Worm (Caenorhabditis elegans) whole organism, L4/young adult: Measurements from ENCODE around the gene Y38H6C.25.
"Not testable (repeated sequence)": the region's sequence is repeated elsewhere in the genome, so short reads cannot be mapped to it uniquely, and the experiment has no call there.

Source experiments
- W03F9.2 ChIP-seq: fragments of 150-350 bp; optimal IDR thresholded peaks from 2 replicates; lab custom pipeline; 2014; ENCODE audit warnings: missing biosample characterization, missing genetic modification characterization
- him-1 ChIP-seq: sonication (generic microtip); optimal IDR thresholded peaks from 2 replicates; lab custom pipeline; 2016; ENCODE audit warnings: missing genotype, missing genetic modification reagents, missing genetic modification characterization, missing compliant biosample characterization

DNA sequence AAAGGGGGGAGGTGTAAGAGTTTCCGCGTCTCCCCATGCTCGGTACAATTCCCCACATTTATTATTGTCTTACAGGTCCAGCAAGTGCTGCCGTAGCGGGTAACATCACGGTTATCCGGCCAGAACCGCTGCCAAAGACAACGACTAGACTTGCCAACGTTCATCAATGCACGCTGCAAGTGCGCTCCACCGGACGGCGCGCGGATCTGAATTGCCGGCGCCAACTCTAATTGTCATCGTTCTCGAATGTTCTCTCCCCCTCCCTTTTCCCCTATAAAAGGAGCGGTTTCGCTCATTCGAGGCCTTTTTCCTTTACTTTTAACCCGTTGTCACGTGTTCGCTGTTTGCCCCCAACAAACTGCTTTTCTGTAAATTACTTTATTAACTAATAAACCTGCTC lies 5.4 kb upstream of the Y38H6C.25 start, which contains the start of gene Y38H6C.8:
- not testable (repeated sequence) for TF ChIP-seq W03F9.2; him-1 (tag; lab: Kevin White, UChicago)
